Worm (Caenorhabditis elegans): ENCODE results near the gene srt-6.

DNA sequence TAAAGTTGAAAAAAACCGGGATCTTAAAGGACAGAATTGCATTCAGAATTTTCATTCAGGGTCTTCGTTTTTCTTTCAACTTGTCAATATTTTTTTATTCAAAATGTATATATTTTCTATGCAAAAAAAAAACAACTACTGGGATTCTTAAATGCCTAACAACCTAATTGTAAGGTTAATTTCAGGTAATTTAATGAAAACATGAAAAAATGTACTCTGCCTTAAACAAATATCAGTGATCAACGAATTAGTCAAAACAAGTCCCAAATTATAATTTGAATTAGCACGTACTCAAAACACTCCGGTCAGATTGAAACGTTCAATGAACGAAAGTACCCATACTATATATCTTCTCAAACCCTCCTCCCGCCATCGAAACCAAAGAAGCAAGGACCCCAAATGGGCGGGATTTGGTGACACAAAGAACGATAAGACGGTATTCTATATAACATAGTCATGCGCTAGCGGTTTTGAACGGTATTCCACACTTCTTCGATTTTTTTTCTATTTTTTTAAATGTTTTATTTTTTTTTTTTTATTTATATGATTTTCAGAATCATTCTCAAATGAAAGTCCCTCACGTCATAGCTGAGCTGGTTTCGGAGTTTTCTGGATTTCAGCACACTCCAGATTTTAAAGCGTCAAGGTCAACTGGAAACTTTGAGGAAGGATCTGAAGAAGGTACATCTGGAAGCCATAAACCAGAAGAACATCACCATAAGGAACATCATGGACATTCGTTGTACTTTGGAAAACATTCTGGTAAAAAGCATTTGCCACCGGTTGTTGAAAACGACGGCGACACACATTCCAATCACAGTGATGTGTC lies 27.0 kb upstream of the srt-6 start, which contains the start of the genes ddo-2 and F25E5.8:
- TF ChIP-seq fos-1 (tag; optimal IDR thresholded peaks at IDR 0.05) (no peak), nhr-11 (tag; optimal IDR thresholded peaks at IDR 0.05) (no peak), elt-3 (tag; optimal IDR thresholded peaks at IDR 0.05) (no peak)

All from whole organism, L2 larva.